Worm (Caenorhabditis elegans): Measurements from ENCODE around the gene R02D3.8.
A peak's percentile ranks its signal among the peaks of the same experiment; 100 is the strongest.

R02D3.8 gene

ce11 chrIV:295734-296201, 38.8 kb upstream of the R02D3.8 start (continued):
- peak; percentile 62 for TF ChIP-seq madf-10 (tag; optimal IDR thresholded peaks at IDR 0.05)
- no peak for TF ChIP-seq F57A8.1 (GFP tag; optimal IDR thresholded peaks at IDR 0.05)
- TF ChIP-seq hlh-26 (GFP tag; conservative IDR thresholded peaks at IDR 0.05): no peak
- TF ChIP-seq nhr-90 (tag; optimal IDR thresholded peaks at IDR 0.05): peak; percentile 39
- no peak for TF ChIP-seq him-1 (tag; optimal IDR thresholded peaks at IDR 0.05)
- no peak for TF ChIP-seq ztf-22 (GFP tag; optimal IDR thresholded peaks at IDR 0.05)
- peak; percentile 33 for TF ChIP-seq tbp1 (GFP tag; optimal IDR thresholded peaks at IDR 0.05)
- no peak for TF ChIP-seq B0019.2 (GFP tag; conservative IDR thresholded peaks at IDR 0.05)
- TF ChIP-seq F52B5.7 (tag; optimal IDR thresholded peaks at IDR 0.05): no peak
- peak; percentile 16 for TF ChIP-seq lin-54 (GFP tag; optimal IDR thresholded peaks at IDR 0.05)
- 0 out of 2 replicates have a peak, but pooled peaks have one; percentile 62 for TF ChIP-seq nhr-120 (GFP tag; IDR thresholded peaks at IDR 0.05)
- TF ChIP-seq pha-4 (tag; optimal IDR thresholded peaks at IDR 0.05): no peak
- TF ChIP-seq D2030.7 (GFP tag; IDR thresholded peaks at IDR 0.05): no peak
- TF ChIP-seq ekl-4 (GFP tag; IDR thresholded peaks at IDR 0.05): 0 out of 2 replicates have a peak, but pooled peaks have one; percentile 33
- no peak for TF ChIP-seq sea-2 (GFP tag; IDR thresholded peaks at IDR 0.05)
- TF ChIP-seq gei-17 (GFP tag; optimal IDR thresholded peaks at IDR 0.05): no peak
- TF ChIP-seq pbrm-1 (GFP tag; IDR thresholded peaks at IDR 0.05): no peak
- no peak for TF ChIP-seq lsy-27 (tag; optimal IDR thresholded peaks at IDR 0.05; ENCODE audit: borderline replicate concordance, insufficient read depth)
- TF ChIP-seq snpc-4 (GFP tag; optimal IDR thresholded peaks at IDR 0.05): no peak
- TF ChIP-seq snpc-4 (tag; optimal IDR thresholded peaks at IDR 0.05): peak in 1 of 4 experiments; percentile 10
- no peak for TF ChIP-seq egl-18 (GFP tag; IDR thresholded peaks at IDR 0.05)
- no peak for TF ChIP-seq ceh-100 (GFP tag; IDR thresholded peaks at IDR 0.05)
- TF ChIP-seq egrh-3 (GFP tag; IDR thresholded peaks at IDR 0.05): no peak
- TF ChIP-seq ceh-27 (GFP tag; optimal IDR thresholded peaks at IDR 0.05): no peak
- peak; percentile 77 for TF ChIP-seq atf-7 (tag; optimal IDR thresholded peaks at IDR 0.05)
- TF ChIP-seq K11D2.4 (GFP tag; IDR thresholded peaks at IDR 0.05): no peak
- no peak for TF ChIP-seq dpl-1 (GFP tag; optimal IDR thresholded peaks at IDR 0.05)
- no peak for TF ChIP-seq lin-40 (tag; optimal IDR thresholded peaks at IDR 0.05)
- TF ChIP-seq let-607 (tag; optimal IDR thresholded peaks at IDR 0.05): peak; percentile 43 to 45
- TF ChIP-seq C06A6.2 (GFP tag; conservative IDR thresholded peaks at IDR 0.05): 0 out of 2 replicates have a peak, but pooled peaks have one; percentile 27
- peak; percentile 0 for TF ChIP-seq ztf-3 (GFP tag; optimal IDR thresholded peaks at IDR 0.05)
- no peak for TF ChIP-seq F10E7.11 (tag; optimal IDR thresholded peaks at IDR 0.05)
- no peak for TF ChIP-seq cebp-1 (GFP tag; IDR thresholded peaks at IDR 0.05)
- TF ChIP-seq cebp-1 (tag; optimal IDR thresholded peaks at IDR 0.05): peak; percentile 33
- no peak for TF ChIP-seq Y95B8A.8 (GFP tag; IDR thresholded peaks at IDR 0.05)
- no peak for TF ChIP-seq ZK185.1 (tag; optimal IDR thresholded peaks at IDR 0.05; ENCODE audit: poor library complexity, severe bottlenecking)
- no peak for TF ChIP-seq unc-130 (GFP tag; optimal IDR thresholded peaks at IDR 0.05)
- no peak for TF ChIP-seq F23B12.7 (tag; optimal IDR thresholded peaks at IDR 0.05; ENCODE audit: insufficient read depth)
- TF ChIP-seq F33H1.4 (GFP tag; IDR thresholded peaks at IDR 0.05): no peak
- TF ChIP-seq xnd-1 (tag; optimal IDR thresholded peaks at IDR 0.05): no peak
- TF ChIP-seq egl-44 (GFP tag; IDR thresholded peaks at IDR 0.05): 0 out of 2 replicates have a peak, but pooled peaks have one; percentile 32
- no peak for TF ChIP-seq hsf-1 (GFP tag; IDR thresholded peaks at IDR 0.05)
- no peak for TF ChIP-seq ztf-25 (GFP tag; IDR thresholded peaks at IDR 0.05)
- peak; percentile 95 for TF ChIP-seq nhr-80 (tag; optimal IDR thresholded peaks at IDR 0.05)
- TF ChIP-seq F57C9.4 (tag; optimal IDR thresholded peaks at IDR 0.05): no peak
- no peak for TF ChIP-seq die-1 (tag; optimal IDR thresholded peaks at IDR 0.05)
- TF ChIP-seq dox-1 (GFP tag; IDR thresholded peaks at IDR 0.05): peak; percentile 63
- no peak for TF ChIP-seq T07F8.4 (tag; optimal IDR thresholded peaks at IDR 0.05)
- TF ChIP-seq nfyb-1 (GFP tag; IDR thresholded peaks at IDR 0.05): 0 out of 2 replicates have a peak, but pooled peaks have one; percentile 59
